Fruit fly (Drosophila melanogaster) whole organism, embryonic: Measurements from ENCODE around the gene Rpp30.

ENCODE experiments used
- B-H2 ChIP-seq: fragments of 200-800 bp; sonication (Bioruptor generic); optimal IDR thresholded peaks from 2 replicates; lab custom pipeline; 2018; ENCODE audit warnings: missing biosample characterization, mild to moderate bottlenecking, missing genetic modification characterization
- C15 ChIP-seq: fragments of 200-800 bp; sonication (Bioruptor generic); IDR thresholded peaks from 3 replicates; pipeline ENCODE4 v1.3.6; 2022; ENCODE audit warnings: missing biosample characterization, missing genetic modification characterization
- CG10147 ChIP-seq: fragments of 200-800 bp; sonication (Bioruptor generic); optimal IDR thresholded peaks from 2 replicates; lab custom pipeline; 2019; ENCODE audit warnings: missing biosample characterization, mild to moderate bottlenecking, missing genetic modification characterization, moderate library complexity
- CG10321 ChIP-seq: fragments of 200-800 bp; sonication (Bioruptor generic); IDR thresholded peaks from 2 replicates; pipeline ENCODE4 v1.3.6; 2022; ENCODE audit warnings: missing biosample characterization, missing genetic modification characterization
- CG10565 ChIP-seq: fragments of 200-800 bp; sonication (Bioruptor generic); optimal IDR thresholded peaks from 3 replicates; lab custom pipeline; 2016; ENCODE audit warnings: missing biosample characterization, mild to moderate bottlenecking, missing genetic modification characterization
- CG12104 ChIP-seq: fragments of 200-800 bp; sonication (Bioruptor generic); optimal IDR thresholded peaks from 3 replicates; lab custom pipeline; 2016; ENCODE audit warnings: missing biosample characterization, missing genetic modification characterization
- CG12219 ChIP-seq: fragments of 200-800 bp; sonication (Bioruptor generic); optimal IDR thresholded peaks from 3 replicates; lab custom pipeline; 2018; ENCODE audit warnings: missing biosample characterization, mild to moderate bottlenecking, missing genetic modification characterization
- CG12299 ChIP-seq: fragments of 200-800 bp; sonication (Bioruptor generic); optimal IDR thresholded peaks from 2 replicates; lab custom pipeline; 2018; ENCODE audit warnings: missing biosample characterization, mild to moderate bottlenecking, missing genetic modification characterization
- CG12391 ChIP-seq: fragments of 200-800 bp; sonication (Bioruptor generic); optimal IDR thresholded peaks from 3 replicates; lab custom pipeline; 2018; ENCODE audit warnings: missing biosample characterization, mild to moderate bottlenecking, missing genetic modification characterization, moderate library complexity
- CG12769 ChIP-seq: fragments of 200-800 bp; sonication (Bioruptor generic); optimal IDR thresholded peaks from 2 replicates; lab custom pipeline; 2019; ENCODE audit warnings: missing biosample characterization, mild to moderate bottlenecking, missing genetic modification characterization, moderate library complexity
- CG13775 ChIP-seq: fragments of 200-800 bp; sonication (Bioruptor generic); optimal IDR thresholded peaks from 3 replicates; lab custom pipeline; 2017; ENCODE audit warnings: missing biosample characterization, mild to moderate bottlenecking, missing genetic modification characterization
- CG14050 ChIP-seq: fragments of 200-800 bp; sonication (Bioruptor generic); IDR thresholded peaks from 3 replicates; pipeline ENCODE4 v1.3.6; 2022; ENCODE audit warnings: missing biosample characterization, missing genetic modification characterization
- CG14965 ChIP-seq: fragments of 200-800 bp; sonication (Bioruptor generic); optimal IDR thresholded peaks from 2 replicates; lab custom pipeline; 2016; ENCODE audit warnings: missing biosample characterization, missing genetic modification characterization, borderline replicate concordance
- CG16813 ChIP-seq: fragments of 200-800 bp; sonication (Bioruptor generic); IDR thresholded peaks from 3 replicates; pipeline ENCODE4 v1.3.6; 2022; ENCODE audit warnings: missing biosample characterization, missing genetic modification characterization; ENCODE audit not compliant: partially characterized antibody
- CG1832 ChIP-seq: fragments of 200-800 bp; sonication (Bioruptor generic); optimal IDR thresholded peaks from 2 replicates; lab custom pipeline; 2017; ENCODE audit warnings: missing biosample characterization, mild to moderate bottlenecking, missing genetic modification characterization, inconsistent platforms
- CG2129 ChIP-seq: fragments of 200-800 bp; sonication (Bioruptor generic); IDR thresholded peaks from 2 replicates; pipeline ENCODE4 v1.3.6; 2022; ENCODE audit warnings: missing biosample characterization, missing genetic modification characterization; ENCODE audit not compliant: partially characterized antibody
- CG2875 ChIP-seq: fragments of 200-800 bp; sonication (Bioruptor generic); optimal IDR thresholded peaks from 2 replicates; lab custom pipeline; 2017; ENCODE audit warnings: missing biosample characterization, mild to moderate bottlenecking, missing genetic modification characterization, missing genetic modification reagents
- CG30020 ChIP-seq: fragments of 200-800 bp; optimal IDR thresholded peaks from 2 replicates; lab custom pipeline; 2019; ENCODE audit warnings: missing biosample characterization, mild to moderate bottlenecking, missing genetic modification characterization, moderate library complexity
- CG3281 ChIP-seq: fragments of 200-800 bp; sonication (Bioruptor generic); optimal IDR thresholded peaks from 3 replicates; lab custom pipeline; 2017; ENCODE audit warnings: missing biosample characterization, mild to moderate bottlenecking, missing genetic modification characterization
- CG34376 ChIP-seq: fragments of 200-800 bp; sonication (Bioruptor generic); optimal IDR thresholded peaks from 2 replicates; lab custom pipeline; 2018; ENCODE audit warnings: missing biosample characterization, mild to moderate bottlenecking, missing genetic modification characterization
- CG3847 ChIP-seq: fragments of 200-800 bp; sonication (Bioruptor generic); IDR thresholded peaks from 2 replicates; pipeline ENCODE4 v1.3.6; 2022; ENCODE audit warnings: missing biosample characterization, missing genetic modification characterization
- CG4282 ChIP-seq: fragments of 200-800 bp; sonication (Bioruptor generic); optimal IDR thresholded peaks from 2 replicates; lab custom pipeline; 2016; ENCODE audit warnings: missing biosample characterization, missing genetic modification characterization
- CG4328 ChIP-seq: fragments of 200-800 bp; sonication (Bioruptor generic); optimal IDR thresholded peaks from 3 replicates; lab custom pipeline; 2017; ENCODE audit warnings: missing biosample characterization, missing genetic modification reagents, missing genetic modification characterization
- CG6765 ChIP-seq: fragments of 200-800 bp; sonication (Bioruptor generic); optimal IDR thresholded peaks from 3 replicates; lab custom pipeline; 2017; ENCODE audit warnings: missing biosample characterization, mild to moderate bottlenecking, missing genetic modification characterization
- CG7963 ChIP-seq: fragments of 200-800 bp; sonication (Bioruptor generic); IDR thresholded peaks from 3 replicates; pipeline ENCODE4 v1.3.6; 2022; ENCODE audit warnings: missing biosample characterization, missing genetic modification characterization; ENCODE audit not compliant: partially characterized antibody
- CG8944 ChIP-seq: fragments of 200-800 bp; sonication (Bioruptor generic); optimal IDR thresholded peaks from 3 replicates; lab custom pipeline; 2016; ENCODE audit warnings: missing biosample characterization, missing genetic modification characterization
- CTCF ChIP-seq: fragments of 200-800 bp; sonication (Bioruptor generic); optimal IDR thresholded peaks from 2 replicates; lab custom pipeline; 2017; ENCODE audit warnings: missing biosample characterization, mild to moderate bottlenecking, missing genetic modification characterization, moderate library complexity
- Dip2 ChIP-seq: fragments of 200-800 bp; sonication (Bioruptor generic); IDR thresholded peaks from 2 replicates; pipeline ENCODE4 v1.3.6; 2022; ENCODE audit warnings: missing biosample characterization, missing genetic modification characterization
- HLH54F ChIP-seq: fragments of 200-800 bp; sonication (Bioruptor generic); optimal IDR thresholded peaks from 3 replicates; lab custom pipeline; 2016; ENCODE audit warnings: missing biosample characterization, missing genetic modification characterization
- Opbp ChIP-seq: fragments of 200-800 bp; sonication (Bioruptor generic); IDR thresholded peaks from 3 replicates; pipeline ENCODE4 v1.3.6; 2022; ENCODE audit warnings: missing biosample characterization, missing genetic modification characterization; ENCODE audit not compliant: partially characterized antibody
- PHDP ChIP-seq: fragments of 200-800 bp; sonication (Bioruptor generic); optimal IDR thresholded peaks from 3 replicates; lab custom pipeline; 2018; ENCODE audit warnings: missing biosample characterization, mild to moderate bottlenecking, missing genetic modification characterization, moderate library complexity
- TFAM ChIP-seq: fragments of 200-800 bp; sonication (Bioruptor generic); optimal IDR thresholded peaks from 2 replicates; lab custom pipeline; 2017; ENCODE audit warnings: missing biosample characterization, missing genetic modification characterization, inconsistent platforms
- Taf1 ChIP-seq: fragments of 200-800 bp; sonication (Bioruptor generic); IDR thresholded peaks from 2 replicates; pipeline ENCODE4 v1.3.6; 2022; ENCODE audit warnings: missing biosample characterization, missing genetic modification characterization
- ab ChIP-seq: fragments of 200-800 bp; sonication (Bioruptor generic); optimal IDR thresholded peaks from 2 replicates; lab custom pipeline; 2016; ENCODE audit warnings: missing biosample characterization, missing genetic modification characterization
- abd-A ChIP-seq: fragments of 200-800 bp; sonication (Bioruptor generic); optimal IDR thresholded peaks from 3 replicates; lab custom pipeline; 2019; ENCODE audit warnings: missing biosample characterization, mild to moderate bottlenecking, missing genetic modification characterization, moderate library complexity
- ac ChIP-seq: fragments of 200-800 bp; sonication (Bioruptor generic); optimal IDR thresholded peaks from 3 replicates; lab custom pipeline; 2017; ENCODE audit warnings: missing biosample characterization, mild to moderate bottlenecking, missing genetic modification characterization
- ap ChIP-seq: fragments of 200-800 bp; sonication (Bioruptor generic); IDR thresholded peaks from 2 replicates; pipeline ENCODE4 v1.3.6; 2022; ENCODE audit warnings: missing biosample characterization, missing genetic modification characterization
- chn ChIP-seq: fragments of 200-800 bp; sonication (Bioruptor generic); optimal IDR thresholded peaks from 2 replicates; lab custom pipeline; 2016; ENCODE audit warnings: missing biosample characterization, missing genetic modification characterization
- cwo ChIP-seq: fragments of 200-800 bp; sonication (Bioruptor generic); optimal IDR thresholded peaks from 3 replicates; lab custom pipeline; 2017; ENCODE audit warnings: missing biosample characterization, missing genetic modification characterization, mild to moderate bottlenecking, moderate library complexity, missing genetic modification reagents
- eyg ChIP-seq: fragments of 200-800 bp; sonication (Bioruptor generic); optimal IDR thresholded peaks from 3 replicates; lab custom pipeline; 2016; ENCODE audit warnings: missing biosample characterization, missing genetic modification characterization
- gfzf ChIP-seq: fragments of 200-800 bp; sonication (Bioruptor generic); optimal IDR thresholded peaks from 2 replicates; lab custom pipeline; 2016; ENCODE audit warnings: missing biosample characterization, mild to moderate bottlenecking, missing genetic modification characterization, moderate library complexity
- grn ChIP-seq: fragments of 200-800 bp; sonication (Bioruptor generic); optimal IDR thresholded peaks from 3 replicates; lab custom pipeline; 2017; ENCODE audit warnings: missing biosample characterization, missing genetic modification characterization
- insv ChIP-seq, 2 experiments: fragments of 200-800 bp; sonication (Bioruptor generic); optimal IDR thresholded peaks; 3 replicates each; lab custom pipeline; 2016 to 2018; ENCODE audit warnings: missing biosample characterization in 2 of 2, missing genetic modification characterization in 2 of 2
- kah ChIP-seq: fragments of 200-800 bp; sonication (Bioruptor generic); optimal IDR thresholded peaks from 2 replicates; lab custom pipeline; 2018; ENCODE audit warnings: missing biosample characterization, mild to moderate bottlenecking, missing genetic modification characterization
- peb ChIP-seq: fragments of 200-800 bp; sonication (Bioruptor generic); IDR thresholded peaks from 2 replicates; pipeline ENCODE4 v1.3.6; 2022; ENCODE audit warnings: missing biosample characterization, missing genetic modification characterization
- pita ChIP-seq: fragments of 200-800 bp; sonication (Bioruptor generic); optimal IDR thresholded peaks from 2 replicates; lab custom pipeline; 2017; ENCODE audit warnings: missing biosample characterization, mild to moderate bottlenecking, missing genetic modification characterization
- pum ChIP-seq: fragments of 200-800 bp; sonication (Bioruptor generic); optimal IDR thresholded peaks from 2 replicates; lab custom pipeline; 2016; ENCODE audit warnings: missing biosample characterization, missing genetic modification characterization
- sens ChIP-seq: fragments of 200-800 bp; sonication (Bioruptor generic); peaks from one replicate; lab custom pipeline; 2016; ENCODE audit warnings: missing biosample characterization, missing genetic modification characterization
- tup ChIP-seq: fragments of 200-800 bp; sonication (Bioruptor generic); optimal IDR thresholded peaks from 2 replicates; lab custom pipeline; 2016; ENCODE audit warnings: missing biosample characterization, mild to moderate bottlenecking, missing genetic modification characterization, moderate library complexity
- zfh1 ChIP-seq: fragments of 200-800 bp; sonication (Bioruptor generic); IDR thresholded peaks from 3 replicates; pipeline ENCODE4 v1.3.6; 2022; ENCODE audit warnings: missing biosample characterization, missing genetic modification characterization
- zfh2 ChIP-seq: fragments of 200-800 bp; sonication (Bioruptor generic); optimal IDR thresholded peaks from 2 replicates; lab custom pipeline; 2016; ENCODE audit warnings: missing biosample characterization, missing genetic modification characterization

Gene Rpp30

DNA sequence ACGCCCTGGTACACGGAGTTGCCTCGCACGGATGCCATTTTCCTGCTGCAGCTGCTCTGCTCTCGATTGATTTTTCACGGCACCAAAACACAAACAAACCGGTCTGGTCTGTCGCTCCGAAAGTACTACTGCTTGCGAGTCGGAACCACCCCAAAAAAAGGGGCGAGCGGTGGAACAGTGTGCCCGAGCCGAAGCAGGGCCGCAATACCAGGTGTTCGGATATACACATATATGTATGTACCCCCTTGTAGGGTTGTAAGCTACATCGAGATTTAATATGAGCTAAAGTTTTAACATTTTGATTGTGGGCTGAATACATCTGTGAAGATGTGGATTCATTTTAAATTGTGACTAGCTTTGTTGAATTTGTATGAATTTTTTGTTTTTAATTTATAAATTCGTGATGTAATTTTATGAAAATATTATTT lies 33.4 kb upstream of the Rpp30 start (continued):
- TF ChIP-seq CG10321 (GFP tag; lab: Robert Waterston, UW): no peak
- TF ChIP-seq ab (GFP tag; lab: Kevin White, UChicago): peak; percentile 9
- TF ChIP-seq chn (GFP tag; lab: Kevin White, UChicago): peak; percentile 81
- no peak for TF ChIP-seq CG10565
- TF ChIP-seq CG14965 (GFP tag; lab: Kevin White, UChicago): no peak
- TF ChIP-seq CG8944 (GFP tag; lab: Kevin White, UChicago): no peak
- peak; percentile 12 for TF ChIP-seq pum (GFP tag; lab: Kevin White, UChicago)
- no peak for TF ChIP-seq tup
- TF ChIP-seq CG7963 (GFP tag; lab: Robert Waterston, UW): no peak
- no peak for TF ChIP-seq grn (GFP tag; lab: Kevin White, UChicago)
- peak; percentile 69 for TF ChIP-seq CG12769 (tag; lab: Kevin White, UChicago)
- TF ChIP-seq CG4282 (GFP tag; lab: Kevin White, UChicago): no peak
- peak; percentile 19 for TF ChIP-seq ac
- TF ChIP-seq sens: peak; percentile 84
- no peak for TF ChIP-seq Dip2 (GFP tag; lab: Robert Waterston, UW)
- TF ChIP-seq ap (GFP tag; lab: Robert Waterston, UW): no peak
- no peak for TF ChIP-seq CG6765 (GFP tag; lab: Kevin White, UChicago)
- peak; percentile 60; the same call in 2 of the 3 replicates for TF ChIP-seq zfh1 (GFP tag; lab: Robert Waterston, UW)
- TF ChIP-seq Taf1 (GFP tag; lab: Robert Waterston, UW): no peak
- TF ChIP-seq kah: peak; percentile 27
- TF ChIP-seq PHDP (tag; lab: Kevin White, UChicago): peak; percentile 70
- peak; percentile 25 for TF ChIP-seq CTCF (GFP tag; lab: Kevin White, UChicago)
- no peak for TF ChIP-seq C15 (GFP tag; lab: Robert Waterston, UW)
- TF ChIP-seq CG2875 (GFP tag; lab: Kevin White, UChicago): peak; percentile 28
- TF ChIP-seq CG13775 (GFP tag; lab: Kevin White, UChicago): peak; percentile 3
- TF ChIP-seq CG4328 (GFP tag; lab: Kevin White, UChicago): peak; percentile 24
- TF ChIP-seq CG16813 (GFP tag; lab: Robert Waterston, UW): no peak
- TF ChIP-seq CG3847 (GFP tag; lab: Robert Waterston, UW): peak; percentile 52
- no peak for TF ChIP-seq CG1832 (GFP tag; lab: Kevin White, UChicago)
- TF ChIP-seq HLH54F (GFP tag; lab: Kevin White, UChicago): peak; percentile 2
- TF ChIP-seq B-H2 (GFP tag; lab: Kevin White, UChicago): peak; percentile 26
- peak; percentile 64; the same call in 2 of the 3 replicates for TF ChIP-seq Opbp (GFP tag; lab: Robert Waterston, UW)
- TF ChIP-seq CG30020 (tag; lab: Kevin White, UChicago): peak; percentile 55
- peak; percentile 47 for TF ChIP-seq zfh2 (GFP tag; lab: Kevin White, UChicago)
- TF ChIP-seq insv (GFP tag; optimal IDR thresholded peaks at IDR 0.05; lab: Kevin White, UChicago): no peak
- no peak for TF ChIP-seq peb (GFP tag; lab: Robert Waterston, UW)
- TF ChIP-seq CG34376 (GFP tag; lab: Kevin White, UChicago): peak; percentile 51
- peak; percentile 85 for TF ChIP-seq gfzf (GFP tag; lab: Kevin White, UChicago)
- TF ChIP-seq CG14050 (GFP tag; lab: Robert Waterston, UW): no peak; the same call in 2 of the 3 replicates
- TF ChIP-seq pita: no peak
- TF ChIP-seq CG10147 (GFP tag; lab: Kevin White, UChicago): peak; percentile 53
- TF ChIP-seq cwo (GFP tag; lab: Kevin White, UChicago): peak; percentile 52
- no peak for TF ChIP-seq CG2129 (GFP tag; lab: Robert Waterston, UW)
- TF ChIP-seq TFAM (GFP tag; lab: Kevin White, UChicago): no peak
- peak; percentile 70 for TF ChIP-seq CG12219 (GFP tag; lab: Kevin White, UChicago)
- peak; percentile 65 for TF ChIP-seq CG12391 (tag; lab: Kevin White, UChicago)
- peak; percentile 28 for TF ChIP-seq CG12299
- peak; percentile 7 for TF ChIP-seq eyg (GFP tag; lab: Kevin White, UChicago)
- TF ChIP-seq abd-A (tag; lab: Kevin White, UChicago): peak; percentile 5
- peak; percentile 65 for TF ChIP-seq CG3281 (GFP tag; lab: Kevin White, UChicago)
- no peak for TF ChIP-seq CG12104 (GFP tag; lab: Kevin White, UChicago)
